Worm (Caenorhabditis elegans) whole organism, L4/young adult: ENCODE data around the gene spig-1.

Experiments used
- W03F9.2 ChIP-seq: fragments of 150-350 bp; optimal IDR thresholded peaks from 2 replicates; lab custom pipeline; 2014; ENCODE audit warnings: missing biosample characterization, missing genetic modification characterization
- dao-5 ChIP-seq: sonication (generic microtip); optimal IDR thresholded peaks from 2 replicates; lab custom pipeline; 2016; ENCODE audit warnings: missing genotype, missing genetic modification characterization, moderate library complexity, missing compliant biosample characterization
- him-1 ChIP-seq: sonication (generic microtip); optimal IDR thresholded peaks from 2 replicates; lab custom pipeline; 2016; ENCODE audit warnings: missing genotype, missing genetic modification reagents, missing genetic modification characterization, missing compliant biosample characterization

DNA sequence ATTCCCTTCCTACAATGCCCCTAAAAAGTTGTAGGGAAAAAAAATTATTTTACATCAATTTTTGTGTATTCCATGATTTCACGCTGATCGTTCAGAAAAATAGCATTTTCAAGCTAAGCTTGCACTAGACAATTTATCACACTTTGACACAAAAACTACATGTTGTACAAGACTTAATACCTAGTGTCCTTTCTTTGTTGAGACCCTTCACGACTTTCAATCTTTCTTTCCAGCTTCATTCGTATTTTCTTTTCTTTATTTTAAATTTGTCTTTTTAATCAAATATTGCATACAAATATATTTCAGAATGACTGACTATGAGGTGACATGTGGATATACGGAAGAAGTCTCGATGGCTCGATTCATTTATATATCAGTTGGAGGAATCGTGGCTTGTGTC is 5.5 kb upstream of the spig-1 start, which contains the start of gene F20A1.2:
- TF ChIP-seq him-1 (tag; lab: Kevin White, UChicago), result no peak
- TF ChIP-seq W03F9.2 (tag; lab: Kevin White, UChicago), result no peak
- TF ChIP-seq dao-5 (tag; lab: Kevin White, UChicago), result no peak
